Fruit fly (Drosophila melanogaster) whole organism, prepupa: ENCODE measurements around the gene Snoo.

ENCODE experiments used
- Blimp-1 ChIP-seq: fragments of 200-800 bp; sonication (Bioruptor generic); optimal IDR thresholded peaks from 3 replicates; lab custom pipeline; 2017; ENCODE audit warnings: missing biosample characterization, missing genetic modification characterization, mild to moderate bottlenecking, moderate library complexity, missing genetic modification reagents
- CG10669 ChIP-seq: fragments of 200-800 bp; sonication (Bioruptor generic); optimal IDR thresholded peaks from 3 replicates; lab custom pipeline; 2018; ENCODE audit warnings: missing biosample characterization, mild to moderate bottlenecking, missing genetic modification characterization, moderate library complexity
- CG11902 ChIP-seq: fragments of 200-800 bp; sonication (Bioruptor generic); optimal IDR thresholded peaks from 3 replicates; lab custom pipeline; 2016; ENCODE audit warnings: missing biosample characterization, missing genetic modification characterization
- CG15336 ChIP-seq: fragments of 200-800 bp; sonication (Bioruptor generic); IDR thresholded peaks from 2 replicates; pipeline ENCODE4 v1.3.6; 2022; ENCODE audit warnings: missing biosample characterization, missing genetic modification characterization
- CG1621 ChIP-seq: fragments of 200-800 bp; sonication (Bioruptor generic); optimal IDR thresholded peaks from 3 replicates; lab custom pipeline; 2018; ENCODE audit warnings: missing biosample characterization, mild to moderate bottlenecking, missing genetic modification characterization
- CG3032 ChIP-seq: fragments of 200-800 bp; optimal IDR thresholded peaks from 2 replicates; lab custom pipeline; 2019; ENCODE audit warnings: missing biosample characterization, mild to moderate bottlenecking, missing genetic modification characterization, moderate library complexity
- CG31627 ChIP-seq: fragments of 200-800 bp; sonication (Bioruptor generic); optimal IDR thresholded peaks from 3 replicates; lab custom pipeline; 2016; ENCODE audit warnings: missing biosample characterization, missing genetic modification characterization
- CG32006 ChIP-seq: fragments of 200-800 bp; sonication (Bioruptor generic); optimal IDR thresholded peaks from 3 replicates; lab custom pipeline; 2017; ENCODE audit warnings: missing biosample characterization, mild to moderate bottlenecking, missing genetic modification characterization
- CG34406 ChIP-seq: fragments of 200-800 bp; sonication (Bioruptor generic); optimal IDR thresholded peaks from 3 replicates; lab custom pipeline; 2016; ENCODE audit warnings: missing biosample characterization, missing genetic modification characterization
- CG3919 ChIP-seq: fragments of 200-800 bp; sonication (Bioruptor generic); optimal IDR thresholded peaks from 3 replicates; lab custom pipeline; 2016; ENCODE audit warnings: missing biosample characterization, missing genetic modification characterization
- CG4318 ChIP-seq: fragments of 200-800 bp; sonication (Bioruptor generic); optimal IDR thresholded peaks from 3 replicates; lab custom pipeline; 2017; ENCODE audit warnings: missing biosample characterization, mild to moderate bottlenecking, missing genetic modification characterization
- CG6163 ChIP-seq: fragments of 200-800 bp; sonication (Bioruptor generic); IDR thresholded peaks from 3 replicates; pipeline ENCODE4 v1.3.6; 2022; ENCODE audit warnings: missing biosample characterization, missing genetic modification characterization
- CG6808 ChIP-seq: fragments of 200-800 bp; sonication (Bioruptor generic); optimal IDR thresholded peaks from 3 replicates; lab custom pipeline; 2017; ENCODE audit warnings: missing biosample characterization, missing genetic modification characterization, mild to moderate bottlenecking, moderate library complexity, missing genetic modification reagents
- CG6854 ChIP-seq: fragments of 200-800 bp; sonication (Bioruptor generic); optimal IDR thresholded peaks from 2 replicates; lab custom pipeline; 2017; ENCODE audit warnings: missing biosample characterization, mild to moderate bottlenecking, missing genetic modification characterization
- CG7368 ChIP-seq: fragments of 200-800 bp; sonication (Bioruptor generic); optimal IDR thresholded peaks from 3 replicates; lab custom pipeline; 2016; ENCODE audit warnings: missing biosample characterization, missing genetic modification characterization
- CG8119 ChIP-seq: fragments of 200-800 bp; sonication (Bioruptor generic); IDR thresholded peaks from 3 replicates; pipeline ENCODE4 v1.3.6; 2022; ENCODE audit warnings: missing biosample characterization, missing genetic modification characterization
- CG8632 ChIP-seq: fragments of 200-800 bp; sonication (Bioruptor generic); optimal IDR thresholded peaks from 3 replicates; lab custom pipeline; 2016; ENCODE audit warnings: missing biosample characterization, missing genetic modification characterization
- CG9139 ChIP-seq: fragments of 200-800 bp; sonication (Bioruptor generic); optimal IDR thresholded peaks from 3 replicates; lab custom pipeline; 2017; ENCODE audit warnings: missing biosample characterization, mild to moderate bottlenecking, missing genetic modification characterization
- Eip75B ChIP-seq: fragments of 200-800 bp; sonication (Bioruptor generic); optimal IDR thresholded peaks from 3 replicates; lab custom pipeline; 2016; ENCODE audit warnings: missing biosample characterization, missing genetic modification characterization
- Eip78C ChIP-seq: fragments of 200-800 bp; sonication (Bioruptor generic); peaks from one replicate; lab custom pipeline; 2016; ENCODE audit warnings: missing biosample characterization, missing genetic modification characterization
- Ets21C ChIP-seq: fragments of 200-800 bp; sonication (Bioruptor generic); optimal IDR thresholded peaks from 3 replicates; lab custom pipeline; 2016; ENCODE audit warnings: missing biosample characterization, missing genetic modification characterization
- Ets96B ChIP-seq: fragments of 200-800 bp; optimal IDR thresholded peaks from 2 replicates; lab custom pipeline; 2019; ENCODE audit warnings: missing biosample characterization, mild to moderate bottlenecking, missing genetic modification characterization, moderate library complexity
- Gug ChIP-seq: fragments of 200-800 bp; sonication (Bioruptor generic); IDR thresholded peaks from 2 replicates; pipeline ENCODE4 v1.3.6; 2022; ENCODE audit warnings: missing biosample characterization, missing genetic modification characterization
- Hr38 ChIP-seq: sonication (Bioruptor generic); optimal IDR thresholded peaks from 2 replicates; lab custom pipeline; 2016; ENCODE audit warnings: missing biosample characterization, missing genetic modification characterization
- Hr39 ChIP-seq: fragments of 200-800 bp; sonication (Bioruptor generic); optimal IDR thresholded peaks from 2 replicates; lab custom pipeline; 2016; ENCODE audit warnings: missing biosample characterization, missing genetic modification characterization
- Hr4 ChIP-seq: fragments of 200-800 bp; sonication (Bioruptor generic); optimal IDR thresholded peaks from 3 replicates; lab custom pipeline; 2016; ENCODE audit warnings: missing biosample characterization, missing genetic modification characterization
- Lpt ChIP-seq: fragments of 200-800 bp; sonication (Bioruptor generic); optimal IDR thresholded peaks from 3 replicates; lab custom pipeline; 2016; ENCODE audit warnings: missing biosample characterization, missing genetic modification characterization
- Met ChIP-seq: fragments of 200-800 bp; sonication (Bioruptor generic); optimal IDR thresholded peaks from 3 replicates; lab custom pipeline; 2016; ENCODE audit warnings: missing biosample characterization, missing genetic modification characterization
- OdsH ChIP-seq: fragments of 200-800 bp; sonication (Bioruptor generic); optimal IDR thresholded peaks from 3 replicates; lab custom pipeline; 2016; ENCODE audit warnings: missing biosample characterization, missing genetic modification characterization
- Sox102F ChIP-seq: fragments of 200-800 bp; sonication (Bioruptor generic); optimal IDR thresholded peaks from 2 replicates; lab custom pipeline; 2016; ENCODE audit warnings: missing biosample characterization, mild to moderate bottlenecking, missing genetic modification characterization
- Sox14 ChIP-seq: fragments of 200-800 bp; sonication (Bioruptor generic); optimal IDR thresholded peaks from 3 replicates; lab custom pipeline; 2016; ENCODE audit warnings: missing biosample characterization, missing genetic modification characterization
- achi ChIP-seq: fragments of 200-800 bp; sonication (Bioruptor generic); optimal IDR thresholded peaks from 3 replicates; lab custom pipeline; 2016; ENCODE audit warnings: missing biosample characterization, missing genetic modification characterization
- acj6 ChIP-seq: fragments of 200-800 bp; sonication (Bioruptor generic); optimal IDR thresholded peaks from 3 replicates; lab custom pipeline; 2016; ENCODE audit warnings: missing biosample characterization, missing genetic modification characterization
- cyc ChIP-seq: fragments of 200-800 bp; sonication (Bioruptor generic); optimal IDR thresholded peaks from 3 replicates; lab custom pipeline; 2016; ENCODE audit warnings: missing biosample characterization, missing genetic modification characterization
- dsx ChIP-seq: fragments of 200-800 bp; optimal IDR thresholded peaks from 3 replicates; lab custom pipeline; 2019; ENCODE audit warnings: missing biosample characterization, mild to moderate bottlenecking, missing genetic modification characterization, moderate library complexity; ENCODE audit not compliant: poor library complexity, severe bottlenecking
- eg ChIP-seq: fragments of 200-800 bp; sonication (Bioruptor generic); IDR thresholded peaks from 3 replicates; pipeline ENCODE4 v1.3.6; 2022; ENCODE audit warnings: missing biosample characterization, missing genetic modification characterization
- esn ChIP-seq: fragments of 200-800 bp; sonication (Bioruptor generic); optimal IDR thresholded peaks from 2 replicates; lab custom pipeline; 2016; ENCODE audit warnings: missing biosample characterization, mild to moderate bottlenecking, missing genetic modification characterization, moderate library complexity
- fd85E ChIP-seq: fragments of 200-800 bp; sonication (Bioruptor generic); optimal IDR thresholded peaks from 3 replicates; lab custom pipeline; 2016; ENCODE audit warnings: missing biosample characterization, missing genetic modification characterization
- fkh ChIP-seq: fragments of 200-800 bp; sonication (Bioruptor generic); optimal IDR thresholded peaks from 3 replicates; lab custom pipeline; 2017; ENCODE audit warnings: missing biosample characterization, mild to moderate bottlenecking, missing genetic modification characterization, moderate library complexity
- lz ChIP-seq: fragments of 200-800 bp; sonication (Bioruptor generic); optimal IDR thresholded peaks from 3 replicates; lab custom pipeline; 2016; ENCODE audit warnings: missing biosample characterization, missing genetic modification characterization
- pdm3 ChIP-seq: fragments of 200-800 bp; sonication (Bioruptor generic); optimal IDR thresholded peaks from 3 replicates; lab custom pipeline; 2016; ENCODE audit warnings: missing biosample characterization, missing genetic modification characterization
- salr ChIP-seq, 2 experiments: fragments of 200-800 bp; sonication (Bioruptor generic); optimal IDR thresholded peaks; 3 replicates each; lab custom pipeline; 2016 to 2018; ENCODE audit warnings: missing biosample characterization in 2 of 2, missing genetic modification characterization in 2 of 2, mild to moderate bottlenecking in 1 of 2
- spab ChIP-seq: fragments of 200-800 bp; sonication (Bioruptor generic); optimal IDR thresholded peaks from 2 replicates; lab custom pipeline; 2017; ENCODE audit warnings: missing biosample characterization, mild to moderate bottlenecking, missing genetic modification characterization, missing genetic modification reagents
- ss ChIP-seq, 2 experiments: fragments of 200-800 bp; sonication (Bioruptor generic); optimal IDR thresholded peaks; 2 replicates in 1 of 2; 3 replicates in 1 of 2; lab custom pipeline; 2017 to 2018; ENCODE audit warnings: mild to moderate bottlenecking in 2 of 2, missing biosample characterization in 2 of 2, missing genetic modification characterization in 2 of 2, moderate library complexity in 1 of 2
- topi ChIP-seq: fragments of 200-800 bp; sonication (Bioruptor generic); optimal IDR thresholded peaks from 3 replicates; lab custom pipeline; 2016; ENCODE audit warnings: missing biosample characterization, missing genetic modification characterization
- vri ChIP-seq: fragments of 200-800 bp; sonication (Bioruptor generic); optimal IDR thresholded peaks from 3 replicates; lab custom pipeline; 2016; ENCODE audit warnings: missing biosample characterization, mild to moderate bottlenecking, missing genetic modification characterization

Gene Snoo

DNA sequence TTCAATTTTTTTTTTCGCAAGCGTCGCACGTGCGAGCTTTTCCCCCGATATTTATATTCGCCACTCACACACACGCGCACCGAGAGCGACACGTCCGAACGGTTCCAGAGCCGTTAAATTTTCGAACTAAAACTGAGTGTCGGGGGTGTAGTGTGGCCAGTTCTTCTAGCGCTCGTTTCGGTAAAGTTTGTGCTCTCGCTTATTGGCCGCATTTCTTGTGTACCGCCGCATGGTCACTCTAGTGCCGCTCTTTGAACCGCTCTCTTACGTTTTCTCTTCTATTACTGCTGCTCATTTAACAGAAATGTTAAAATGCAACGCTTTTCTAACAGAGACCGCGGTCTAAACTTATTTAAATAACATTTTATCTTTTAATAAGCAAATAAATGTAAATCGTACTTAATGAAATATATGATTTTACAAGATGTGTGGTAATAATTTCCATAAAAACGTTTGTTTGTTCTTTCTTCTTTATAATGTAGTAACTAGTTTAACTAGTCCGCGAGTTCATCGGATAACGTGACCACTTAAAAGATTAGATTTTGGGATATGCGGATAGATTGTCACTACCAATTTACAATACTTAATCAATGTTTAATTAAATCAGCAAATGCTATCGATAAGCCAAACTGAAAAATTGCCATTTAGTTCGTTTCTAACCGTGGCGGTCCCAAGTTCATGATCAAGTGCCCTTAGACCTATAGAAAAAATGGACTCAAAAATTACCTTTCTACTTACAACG lies at the start of gene Snoo (continued):
- no peak for TF ChIP-seq topi
- no peak for TF ChIP-seq Lpt (GFP tag; lab: Kevin White, UChicago)
- no peak for TF ChIP-seq Met (GFP tag; lab: Kevin White, UChicago)
- peak; percentile 4 for TF ChIP-seq cyc (GFP tag; lab: Kevin White, UChicago)
- TF ChIP-seq Blimp-1 (GFP tag; lab: Kevin White, UChicago): no peak
- no peak for TF ChIP-seq fkh (GFP tag; lab: Kevin White, UChicago)
- TF ChIP-seq OdsH: no peak
- TF ChIP-seq Gug: no peak
- TF ChIP-seq vri (GFP tag; lab: Kevin White, UChicago): peak; percentile 17

DNA sequence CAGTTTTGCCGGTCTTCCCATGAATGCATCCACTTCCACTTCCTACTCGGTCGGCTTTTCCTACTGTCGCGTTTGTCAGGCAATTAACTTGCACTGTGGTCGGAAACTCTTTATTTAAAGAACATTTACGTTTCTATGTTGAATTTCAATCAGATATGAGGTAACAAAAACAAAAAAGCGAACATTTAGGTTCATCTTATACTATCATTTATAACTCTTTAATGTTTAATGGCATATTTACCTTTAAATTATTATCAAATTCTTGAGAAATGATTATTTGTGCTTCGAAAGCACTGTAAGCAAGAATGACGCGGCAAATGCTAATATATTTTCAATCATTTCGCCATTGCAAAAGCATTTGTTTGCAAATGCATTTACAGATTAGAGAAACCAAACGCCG lies 49.8 kb upstream of the Snoo start:
- TF ChIP-seq CG6854 (GFP tag; lab: Kevin White, UChicago) (no peak), dsx (no peak), Met (GFP tag; lab: Kevin White, UChicago) (no peak), Sox102F (GFP tag; lab: Kevin White, UChicago) (no peak), CG15336 (GFP tag; lab: Robert Waterston, UW) (peak; percentile 49; the same call in 1 of the 2 replicates), lz (no peak), CG11902 (no peak), ss (GFP tag; optimal IDR thresholded peaks at IDR 0.05; lab: Kevin White, UChicago) (no peak), CG10669 (GFP tag; lab: Kevin White, UChicago) (no peak), Eip75B (GFP tag; lab: Kevin White, UChicago) (peak; percentile 3), Hr39 (peak; percentile 10), CG32006 (GFP tag; lab: Kevin White, UChicago) (no peak), eg (GFP tag; lab: Robert Waterston, UW) (0 out of 3 replicates have a peak, but pooled peaks have one; percentile 9), CG8632 (no peak), spab (GFP tag; lab: Kevin White, UChicago) (no peak), CG34406 (GFP tag; lab: Kevin White, UChicago) (no peak), OdsH (no peak), Eip78C (GFP tag; lab: Kevin White, UChicago) (peak; percentile 70), CG8119 (GFP tag; lab: Robert Waterston, UW) (peak; percentile 46; the same call in 1 of the 3 replicates), pdm3 (GFP tag; lab: Kevin White, UChicago) (peak; percentile 5), salr (GFP tag; optimal IDR thresholded peaks at IDR 0.05; lab: Kevin White, UChicago) (no peak), topi (peak; percentile 28), CG6163 (0 out of 3 replicates have a peak, but pooled peaks have one; percentile 39), CG3919 (GFP tag; lab: Kevin White, UChicago) (peak; percentile 1), Sox14 (GFP tag; lab: Kevin White, UChicago) (peak; percentile 11), achi (peak; percentile 28), esn (GFP tag; lab: Kevin White, UChicago) (peak; percentile 32), CG9139 (no peak), fd85E (no peak), CG1621 (tag; lab: Kevin White, UChicago) (no peak)

DNA sequence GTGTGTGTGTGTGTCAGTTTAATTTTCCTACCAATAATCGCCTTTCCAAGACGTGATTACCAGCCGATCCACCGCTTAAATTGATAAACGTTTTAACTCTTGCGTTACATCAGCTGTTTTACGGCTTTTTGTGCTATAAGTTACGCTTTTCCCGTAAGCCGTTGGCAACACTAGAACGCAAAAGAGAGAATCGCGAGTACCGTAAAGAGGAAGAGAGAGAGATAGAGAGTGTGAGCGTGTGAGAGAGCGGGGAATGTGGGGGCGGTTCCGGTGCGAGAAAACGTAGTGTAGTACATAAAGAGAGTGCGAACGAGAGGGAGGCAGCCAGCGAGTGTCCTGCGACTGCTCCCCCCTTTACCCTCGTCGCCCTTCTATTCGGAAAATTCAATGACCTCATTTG lies 47.6 kb upstream of the Snoo start:
- no peak for TF ChIP-seq OdsH
- TF ChIP-seq Sox102F (GFP tag; lab: Kevin White, UChicago): no peak
- TF ChIP-seq Ets21C (GFP tag; lab: Kevin White, UChicago): no peak
- TF ChIP-seq Eip78C (GFP tag; lab: Kevin White, UChicago): peak; percentile 57
- no peak for TF ChIP-seq CG10669 (GFP tag; lab: Kevin White, UChicago)
- no peak for TF ChIP-seq acj6
- TF ChIP-seq Hr38 (GFP tag; lab: Kevin White, UChicago): no peak
- no peak for TF ChIP-seq Hr39
- TF ChIP-seq CG6163: peak; percentile 16; the same call in 1 of the 3 replicates
- TF ChIP-seq Hr4: no peak
- peak; percentile 1 for TF ChIP-seq vri (GFP tag; lab: Kevin White, UChicago)
- TF ChIP-seq ss (GFP tag; optimal IDR thresholded peaks at IDR 0.05; lab: Kevin White, UChicago): peak; percentile 11 to 28
- TF ChIP-seq lz: no peak
- no peak for TF ChIP-seq Ets96B
- TF ChIP-seq eg (GFP tag; lab: Robert Waterston, UW): no peak
- TF ChIP-seq CG15336 (GFP tag; lab: Robert Waterston, UW): peak; percentile 18; the same call in 1 of the 2 replicates
- TF ChIP-seq CG7368 (GFP tag; lab: Kevin White, UChicago): no peak
- no peak for TF ChIP-seq CG3032
- TF ChIP-seq fd85E: no peak
- peak; percentile 3 for TF ChIP-seq achi
- no peak for TF ChIP-seq CG6808
- no peak for TF ChIP-seq Lpt (GFP tag; lab: Kevin White, UChicago)
- no peak for TF ChIP-seq CG31627
- TF ChIP-seq CG4318 (GFP tag; lab: Kevin White, UChicago): no peak
- peak; percentile 2 for TF ChIP-seq Sox14 (GFP tag; lab: Kevin White, UChicago)
- TF ChIP-seq CG1621 (tag; lab: Kevin White, UChicago): peak; percentile 77
